Worm (Caenorhabditis elegans) whole organism, L3 larva: ENCODE measurements around the gene spc-2.
A peak's percentile ranks its signal among the peaks of the same experiment; 100 is the strongest.

Experiments
- R02D3.7 ChIP-seq: fragments of 150-350 bp; optimal IDR thresholded peaks from 2 replicates; lab custom pipeline; 2014; ENCODE audit warnings: missing biosample characterization, missing genetic modification characterization
- ZK546.5 ChIP-seq: sonication (generic microtip); optimal IDR thresholded peaks from 2 replicates; lab custom pipeline; 2017; ENCODE audit warnings: missing biosample characterization, missing genetic modification characterization
- aly-2 ChIP-seq: fragments of 150-350 bp; optimal IDR thresholded peaks from 2 replicates; lab custom pipeline; 2014; ENCODE audit warnings: missing biosample characterization, missing genetic modification characterization
- ama-1 ChIP-seq: fragments of 150-350 bp; optimal IDR thresholded peaks from 2 replicates; lab custom pipeline; 2018
- ceh-28 ChIP-seq: fragments of 150-350 bp; optimal IDR thresholded peaks from 2 replicates; lab custom pipeline; 2014; ENCODE audit warnings: missing biosample characterization, missing genetic modification reagents, missing genetic modification characterization
- ceh-82 ChIP-seq: fragments of 150-350 bp; optimal IDR thresholded peaks from 2 replicates; lab custom pipeline; 2014; ENCODE audit warnings: missing biosample characterization, missing genetic modification characterization
- daf-12 ChIP-seq: fragments of 150-350 bp; optimal IDR thresholded peaks from 2 replicates; lab custom pipeline; 2014; ENCODE audit warnings: missing biosample characterization, missing genetic modification reagents, missing genetic modification characterization
- egl-27 ChIP-seq: sonication (generic microtip); optimal IDR thresholded peaks from 4 replicates; lab custom pipeline; 2017; ENCODE audit warnings: missing biosample characterization, missing genetic modification reagents, missing genetic modification characterization
- egl-5 ChIP-seq: fragments of 150-350 bp; optimal IDR thresholded peaks from 2 replicates; lab custom pipeline; 2017; ENCODE audit warnings: missing biosample characterization, missing genetic modification reagents, missing genetic modification characterization, inconsistent platforms
- elt-1 ChIP-seq: fragments of 150-350 bp; optimal IDR thresholded peaks from 2 replicates; lab custom pipeline; 2014; ENCODE audit warnings: missing biosample characterization, missing genetic modification characterization
- elt-2 ChIP-seq: sonication (generic microtip); optimal IDR thresholded peaks from 2 replicates; lab custom pipeline; 2016; ENCODE audit warnings: missing genetic modification reagents, mild to moderate bottlenecking, missing genetic modification characterization, missing compliant biosample characterization
- elt-3 ChIP-seq, 3 experiments: fragments of 150-350 bp in 1 of 3; sonication (generic microtip) in 2 of 3; optimal IDR thresholded peaks; 2 replicates in 2 of 3; 4 replicates in 1 of 3; lab custom pipeline; 2014 to 2017; ENCODE audit warnings: missing biosample characterization in 3 of 3, missing genetic modification characterization in 3 of 3
- fkh-10 ChIP-seq: sonication (generic microtip); optimal IDR thresholded peaks from 2 replicates; lab custom pipeline; 2017; ENCODE audit warnings: missing biosample characterization, missing genetic modification reagents, missing genetic modification characterization
- fkh-2 ChIP-seq: fragments of 150-350 bp; optimal IDR thresholded peaks from 2 replicates; lab custom pipeline; 2014; ENCODE audit warnings: missing biosample characterization, missing genetic modification reagents, missing genetic modification characterization
- fos-1 ChIP-seq: fragments of 150-350 bp; optimal IDR thresholded peaks from 2 replicates; lab custom pipeline; 2014; ENCODE audit warnings: missing biosample characterization, missing genetic modification characterization
- hmg-11 ChIP-seq: sonication (generic microtip); optimal IDR thresholded peaks from 2 replicates; lab custom pipeline; 2016; ENCODE audit warnings: missing genetic modification characterization, missing compliant biosample characterization
- jun-1 ChIP-seq: fragments of 150-350 bp; optimal IDR thresholded peaks from 2 replicates; lab custom pipeline; 2014; ENCODE audit warnings: missing biosample characterization, missing genetic modification reagents, missing genetic modification characterization
- lin-15B ChIP-seq: fragments of 150-350 bp; optimal IDR thresholded peaks from 2 replicates; lab custom pipeline; 2014; ENCODE audit warnings: missing biosample characterization, missing genetic modification characterization
- lin-39 ChIP-seq: fragments of 150-350 bp; optimal IDR thresholded peaks from 2 replicates; lab custom pipeline; 2018; ENCODE audit warnings: missing biosample characterization, missing genetic modification reagents, missing genetic modification characterization
- lsy-12 ChIP-seq: sonication (generic microtip); optimal IDR thresholded peaks from 2 replicates; lab custom pipeline; 2016; ENCODE audit warnings: mild to moderate bottlenecking, missing genetic modification characterization, missing compliant biosample characterization
- mdl-1 ChIP-seq: fragments of 150-350 bp; optimal IDR thresholded peaks from 2 replicates; lab custom pipeline; 2014; ENCODE audit warnings: missing biosample characterization, missing genetic modification characterization
- mml-1 ChIP-seq: fragments of 150-350 bp; sonication (generic microtip); optimal IDR thresholded peaks from 3 replicates; lab custom pipeline; 2014; ENCODE audit warnings: missing biosample characterization, missing genetic modification characterization
- nfya-1 ChIP-seq: sonication (generic microtip); optimal IDR thresholded peaks from 2 replicates; lab custom pipeline; 2017; ENCODE audit warnings: missing genetic modification characterization, mild to moderate bottlenecking, missing compliant biosample characterization, antibody characterized with exemption, moderate library complexity; ENCODE audit not compliant: insufficient read depth
- nhr-11 ChIP-seq: fragments of 150-350 bp; optimal IDR thresholded peaks from 2 replicates; lab custom pipeline; 2014; ENCODE audit warnings: missing biosample characterization, missing genetic modification characterization
- nhr-12 ChIP-seq: fragments of 150-350 bp; optimal IDR thresholded peaks from 2 replicates; lab custom pipeline; 2014; ENCODE audit warnings: missing biosample characterization, missing genetic modification characterization
- nhr-23 ChIP-seq: fragments of 150-350 bp; optimal IDR thresholded peaks from 2 replicates; lab custom pipeline; 2014; ENCODE audit warnings: missing biosample characterization, missing genetic modification reagents, missing genetic modification characterization
- nhr-25 ChIP-seq: sonication (generic microtip); optimal IDR thresholded peaks from 2 replicates; lab custom pipeline; 2017; ENCODE audit warnings: missing biosample characterization, missing genetic modification characterization
- nhr-43 ChIP-seq: sonication (generic microtip); optimal IDR thresholded peaks from 2 replicates; lab custom pipeline; 2016; ENCODE audit warnings: mild to moderate bottlenecking, missing genetic modification characterization, missing compliant biosample characterization; ENCODE audit not compliant: poor library complexity, severe bottlenecking
- nhr-67 ChIP-seq: fragments of 150-350 bp; optimal IDR thresholded peaks from 2 replicates; lab custom pipeline; 2014; ENCODE audit warnings: missing biosample characterization, missing genetic modification characterization
- nhr-76 ChIP-seq: fragments of 150-350 bp; sonication (generic microtip); optimal IDR thresholded peaks from 5 replicates; lab custom pipeline; 2014; ENCODE audit warnings: missing biosample characterization, missing genetic modification characterization
- nhr-77 ChIP-seq: fragments of 150-350 bp; optimal IDR thresholded peaks from 2 replicates; lab custom pipeline; 2014; ENCODE audit warnings: missing biosample characterization, missing genetic modification characterization
- pha-4 ChIP-seq: fragments of 150-350 bp; optimal IDR thresholded peaks from 2 replicates; lab custom pipeline; 2014; ENCODE audit warnings: missing biosample characterization, missing genetic modification reagents, missing genetic modification characterization
- pqm-1 ChIP-seq: fragments of 150-350 bp; optimal IDR thresholded peaks from 2 replicates; lab custom pipeline; 2017; ENCODE audit warnings: missing biosample characterization, missing genetic modification characterization, inconsistent platforms
- sea-2 ChIP-seq: fragments of 150-350 bp; sonication (generic microtip); optimal IDR thresholded peaks from 4 replicates; lab custom pipeline; 2014; ENCODE audit warnings: missing biosample characterization, missing genetic modification reagents, missing genetic modification characterization
- skn-1 ChIP-seq: fragments of 150-350 bp; optimal IDR thresholded peaks from 2 replicates; lab custom pipeline; 2014; ENCODE audit warnings: missing biosample characterization, missing genetic modification characterization
- snpc-4 ChIP-seq: fragments of 150-350 bp; optimal IDR thresholded peaks from 2 replicates; lab custom pipeline; 2014; ENCODE audit warnings: missing biosample characterization, missing genetic modification characterization
- unc-62 ChIP-seq: fragments of 150-350 bp; sonication (generic microtip); optimal IDR thresholded peaks from 4 replicates; lab custom pipeline; 2014; ENCODE audit warnings: missing biosample characterization, missing genetic modification reagents, missing genetic modification characterization
- zag-1 ChIP-seq: fragments of 150-350 bp; optimal IDR thresholded peaks from 2 replicates; lab custom pipeline; 2014; ENCODE audit warnings: missing biosample characterization, missing genetic modification characterization
- ztf-11 ChIP-seq: fragments of 150-350 bp; optimal IDR thresholded peaks from 2 replicates; lab custom pipeline; 2014; ENCODE audit warnings: missing biosample characterization, missing genetic modification characterization

spc-2 gene

DNA sequence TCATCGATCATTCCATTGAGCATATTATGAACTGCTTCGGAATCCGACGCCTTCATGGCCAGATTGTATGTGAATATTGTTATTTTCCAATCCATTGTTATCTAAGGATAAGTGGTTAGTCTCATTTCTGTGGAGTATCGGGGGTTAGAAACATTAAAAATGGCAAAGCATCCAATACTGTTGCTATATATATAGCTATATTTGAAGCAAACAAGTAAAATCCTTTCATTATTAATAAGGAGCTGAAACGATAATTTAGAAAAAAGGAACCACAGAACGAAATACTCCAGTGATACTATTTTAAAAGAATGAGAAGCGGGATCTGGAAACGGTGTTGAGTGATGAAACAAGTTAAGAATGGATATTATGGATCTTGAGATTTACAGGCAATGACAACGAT, 20.4 kb upstream of the spc-2 start, which contains the start of gene inpp-5K:
inpp-5K (minus strand) TSS at position 101 of the 400 bp plus-strand sequence.
- TF ChIP-seq nfya-1 (tag; lab: Kevin White, UChicago) (no peak), nhr-25 (tag; lab: Kevin White, UChicago) (peak; percentile 13)

DNA sequence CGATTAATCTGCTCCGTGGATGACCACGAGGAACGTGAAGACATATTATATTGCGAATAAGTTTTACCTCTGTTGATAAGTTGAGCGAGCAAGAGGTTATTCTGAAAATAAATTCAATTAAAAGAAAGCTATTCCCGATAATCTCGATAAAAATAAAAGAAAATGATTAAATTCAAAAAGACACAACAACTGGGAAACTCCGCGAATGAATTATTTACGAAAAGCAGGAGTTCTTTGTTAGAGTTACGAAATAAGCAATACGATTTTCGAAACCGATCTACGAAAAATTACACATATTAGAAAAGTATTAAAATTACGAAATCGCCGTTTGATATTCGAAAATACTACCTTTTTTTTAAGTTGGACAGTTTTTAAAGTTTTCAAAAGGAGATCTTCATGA, 18.4 kb upstream of the spc-2 start, which contains the start of gene bath-42:
bath-42 (minus strand) TSS at position 101 of the 400 bp plus-strand sequence.
- TF ChIP-seq nhr-11 (no peak), nhr-77 (tag; lab: Kevin White, UChicago) (no peak), jun-1 (no peak), nfya-1 (tag; lab: Kevin White, UChicago) (no peak), fkh-10 (GFP tag; lab: Kevin White, UChicago) (no peak), nhr-76 (tag; lab: Kevin White, UChicago) (no peak), fkh-2 (tag; lab: Kevin White, UChicago) (no peak), elt-2 (no peak), elt-3 (tag; optimal IDR thresholded peaks at IDR 0.05; lab: Kevin White, UChicago) (no peak)

DNA sequence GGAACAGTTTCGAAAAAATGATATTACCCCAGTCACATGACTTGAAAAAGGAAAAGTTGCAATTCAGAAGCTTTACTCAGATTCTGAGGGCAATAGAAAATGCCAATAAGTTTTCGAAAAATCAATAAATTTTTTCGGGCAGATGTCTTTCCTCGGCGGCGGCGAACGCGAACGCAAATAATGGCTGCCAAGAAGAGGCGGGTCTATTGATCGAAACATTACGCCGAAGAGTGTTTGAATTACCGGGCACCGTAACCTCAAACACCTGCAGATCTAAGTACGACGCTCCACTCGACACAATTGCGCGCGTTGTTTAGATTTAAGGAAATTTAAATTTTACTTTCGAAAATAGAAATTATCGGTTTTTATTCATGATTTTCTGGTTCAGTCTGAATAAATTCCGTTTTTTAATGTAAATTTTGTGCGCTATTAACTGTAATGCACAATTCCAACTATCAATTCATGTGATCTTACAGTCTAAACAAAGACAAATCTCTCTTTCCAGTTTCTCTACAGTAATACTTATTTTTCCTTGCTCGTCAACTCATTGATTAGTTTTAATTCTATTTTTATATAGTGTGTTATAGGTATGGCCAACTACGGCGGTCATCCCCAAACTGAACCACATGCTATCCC, 17.8 kb upstream of the spc-2 start, which contains the start of gene prp-8:
prp-8 (plus strand) TSS at position 586 of the 636 bp plus-strand sequence.
- TF ChIP-seq lin-15B (tag; lab: Kevin White, UChicago) (peak; percentile 96), ceh-82 (no peak), ceh-28 (tag; lab: Kevin White, UChicago) (peak; percentile 89), elt-2 (peak; percentile 71), snpc-4 (tag; lab: Kevin White, UChicago) (no peak), ama-1 (lab: Kevin White, UChicago) (peak; percentile 60), unc-62 (GFP tag; lab: Kevin White, UChicago) (peak; percentile 20), nhr-67 (tag; lab: Kevin White, UChicago) (no peak), nhr-43 (tag; lab: Kevin White, UChicago) (peak; percentile 72), nhr-12 (tag; lab: Kevin White, UChicago) (no peak), zag-1 (no peak), egl-5 (peak; percentile 90), elt-1 (tag; lab: Kevin White, UChicago) (peak; percentile 24), pha-4 (peak; percentile 98), daf-12 (tag; lab: Kevin White, UChicago) (no peak), ZK546.5 (tag; lab: Kevin White, UChicago) (peak; percentile 81), mml-1 (tag; lab: Kevin White, UChicago) (no peak), sea-2 (no peak), fkh-10 (GFP tag; lab: Kevin White, UChicago) (peak; percentile 64), nhr-11 (no peak), nfya-1 (tag; lab: Kevin White, UChicago) (peak; percentile 98), pqm-1 (tag; lab: Kevin White, UChicago) (peak; percentile 52), egl-27 (tag; lab: Kevin White, UChicago) (peak; percentile 3), hmg-11 (tag; lab: Kevin White, UChicago) (peak; percentile 85), nhr-25 (tag; lab: Kevin White, UChicago) (peak; percentile 94), skn-1 (peak; percentile 86), lsy-12 (tag; lab: Kevin White, UChicago) (peak; percentile 87), ztf-11 (no peak), R02D3.7 (tag; lab: Kevin White, UChicago) (peak; percentile 61), jun-1 (peak; percentile 50), nhr-77 (tag; lab: Kevin White, UChicago) (no peak), lin-39 (peak; percentile 99), nhr-23 (tag; lab: Kevin White, UChicago) (peak; percentile 91)

DNA sequence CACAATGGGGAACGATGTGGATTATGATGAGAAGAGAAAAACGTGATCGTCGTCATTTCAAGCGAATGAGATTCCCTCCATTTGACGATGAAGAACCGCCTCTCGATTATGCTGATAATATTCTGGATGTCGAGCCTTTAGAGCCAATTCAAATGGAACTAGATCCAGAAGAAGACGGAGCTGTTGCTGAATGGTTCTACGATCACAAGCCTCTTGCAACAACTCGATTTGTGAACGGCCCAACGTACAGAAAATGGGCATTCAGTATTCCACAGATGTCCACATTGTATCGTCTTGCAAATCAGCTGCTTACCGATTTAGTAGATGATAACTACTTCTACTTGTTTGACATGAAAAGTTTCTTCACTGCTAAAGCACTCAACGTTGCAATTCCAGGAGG, 16.9 kb upstream of the spc-2 start:
- TF ChIP-seq egl-27 (tag; lab: Kevin White, UChicago) (no peak), nhr-77 (tag; lab: Kevin White, UChicago) (no peak), nhr-11 (no peak), ZK546.5 (tag; lab: Kevin White, UChicago) (no peak), mml-1 (tag; lab: Kevin White, UChicago) (no peak), nfya-1 (tag; lab: Kevin White, UChicago) (no peak), aly-2 (tag; lab: Kevin White, UChicago) (no peak), lin-15B (tag; lab: Kevin White, UChicago) (no peak), nhr-67 (tag; lab: Kevin White, UChicago) (no peak), ama-1 (lab: Kevin White, UChicago) (no peak), ztf-11 (no peak), mdl-1 (no peak), hmg-11 (tag; lab: Kevin White, UChicago) (no peak), fkh-10 (GFP tag; lab: Kevin White, UChicago) (no peak), fos-1 (no peak), ceh-28 (tag; lab: Kevin White, UChicago) (no peak), nhr-23 (tag; lab: Kevin White, UChicago) (no peak)
